Worm (Caenorhabditis elegans): ENCODE data around the gene cutc-1.
A peak's percentile ranks its signal among the peaks of the same experiment; 100 is the strongest.

The cutc-1 gene

DNA sequence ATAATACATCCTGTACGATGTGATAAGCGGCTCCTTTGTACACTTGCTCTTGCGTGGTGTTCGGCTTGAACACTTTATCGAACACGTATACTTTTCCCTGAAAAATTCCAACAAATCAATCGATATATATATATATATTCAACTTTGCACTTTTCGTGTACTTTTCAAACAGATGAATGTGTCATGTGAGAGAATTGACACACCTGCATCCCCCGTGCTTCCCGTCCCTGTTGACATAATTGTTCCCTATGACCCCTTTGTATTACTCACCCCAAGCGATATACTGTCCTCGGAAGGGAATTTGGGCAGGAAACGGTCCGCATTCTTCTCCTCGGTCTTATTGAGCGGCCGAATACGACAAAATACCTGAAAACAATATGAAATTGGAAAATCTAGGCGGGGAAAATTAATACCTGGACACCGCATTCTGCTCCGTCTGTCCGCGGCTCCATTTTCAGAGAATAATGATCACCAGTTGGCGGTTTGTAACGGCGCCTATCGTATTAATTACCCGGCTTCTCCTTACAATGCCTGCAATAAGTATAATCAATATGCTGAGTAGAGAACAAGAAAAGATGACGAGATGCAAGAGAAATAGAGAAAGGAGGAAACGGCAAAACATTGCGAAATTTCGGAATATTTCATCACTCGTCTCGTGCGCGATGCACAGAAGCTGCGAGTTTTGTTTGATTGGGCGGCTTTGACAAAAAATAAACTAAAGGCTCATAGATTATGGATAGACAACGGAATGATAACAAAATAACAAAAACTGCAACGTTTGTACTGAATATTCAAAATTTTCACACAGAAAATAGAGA, 48.6 kb downstream of the cutc-1 start, which contains the start of gene unc-116 (continued):
- TF ChIP-seq mes-2 (tag; optimal IDR thresholded peaks at IDR 0.05; ENCODE audit: poor library complexity, severe bottlenecking) (peak; percentile 34), nhr-111 (GFP tag; optimal IDR thresholded peaks at IDR 0.05) (no peak), cey-2 (tag; optimal IDR thresholded peaks at IDR 0.05; ENCODE audit: borderline replicate concordance, insufficient read depth) (no peak), tag-97 (GFP tag; IDR thresholded peaks at IDR 0.05) (no peak), nhr-6 (tag; optimal IDR thresholded peaks at IDR 0.05) (no peak), ceh-62 (tag; optimal IDR thresholded peaks at IDR 0.05) (no peak), fos-1 (tag; optimal IDR thresholded peaks at IDR 0.05) (no peak), hlh-30 (tag; optimal IDR thresholded peaks at IDR 0.05; ENCODE audit: insufficient read depth) (peak; percentile 79), mdt-29 (GFP tag; IDR thresholded peaks at IDR 0.05) (no peak), D1046.2 (GFP tag; IDR thresholded peaks at IDR 0.05) (no peak), madf-5 (GFP tag; IDR thresholded peaks at IDR 0.05) (no peak), Y105C5A.15 (GFP tag; IDR thresholded peaks at IDR 0.05) (no peak), gei-8 (GFP tag; optimal IDR thresholded peaks at IDR 0.05) (no peak), nhr-102 (tag; optimal IDR thresholded peaks at IDR 0.05) (no peak), unc-62 (GFP tag; optimal IDR thresholded peaks at IDR 0.05 in 1 of 2) (no peak), unc-62 (tag; optimal IDR thresholded peaks at IDR 0.05) (no peak), ceh-32 (tag; optimal IDR thresholded peaks at IDR 0.05; ENCODE audit: poor library complexity) (no peak), dve-1 (tag; optimal IDR thresholded peaks at IDR 0.05; ENCODE audit: insufficient read depth) (peak; percentile 55), mxl-2 (GFP tag; conservative IDR thresholded peaks at IDR 0.05) (no peak), nhr-42 (GFP tag; IDR thresholded peaks at IDR 0.05) (no peak), ceh-28 (tag; optimal IDR thresholded peaks at IDR 0.05) (no peak), duxl-1 (tag; optimal IDR thresholded peaks at IDR 0.05; ENCODE audit: poor library complexity) (no peak), nhr-11 (tag; optimal IDR thresholded peaks at IDR 0.05) (peak; percentile 22), daf-8 (GFP tag; IDR thresholded peaks at IDR 0.05) (no peak), pha-4 (GFP tag; IDR thresholded peaks at IDR 0.05) (no peak), pha-4 (tag; optimal IDR thresholded peaks at IDR 0.05) (peak; percentile 8), lin-38 (GFP tag; IDR thresholded peaks at IDR 0.05) (no peak), aly-2 (tag; optimal IDR thresholded peaks at IDR 0.05) (no peak), zfp-3 (GFP tag; conservative IDR thresholded peaks at IDR 0.05) (no peak), hif-1 (tag; optimal IDR thresholded peaks at IDR 0.05) (no peak), aha-1 (tag) (peak; percentile 33), mep-1 (tag; optimal IDR thresholded peaks at IDR 0.05) (no peak), R02D3.7 (tag; optimal IDR thresholded peaks at IDR 0.05) (no peak)

Data from whole organism, L4 larva.